Worm (Caenorhabditis elegans): ENCODE results near the gene cyp-33D3.

- TF ChIP-seq dao-5 (tag; optimal IDR thresholded peaks at IDR 0.05) = no peak
- no peak for TF ChIP-seq him-1 (tag; optimal IDR thresholded peaks at IDR 0.05)
- TF ChIP-seq W03F9.2 (tag; optimal IDR thresholded peaks at IDR 0.05) = no peak
Measured at ce11 chrV:18811360-18811759, 25.7 kb downstream of the cyp-33D3 start, which contains the start of gene C54E10.7.

All from whole organism, L4/young adult.